Worm (Caenorhabditis elegans) whole organism, late embryonic: ENCODE data around the gene F27D9.12.

ENCODE experiments used
- ahr-1 ChIP-seq: sonication (generic microtip); optimal IDR thresholded peaks from 2 replicates; lab custom pipeline; 2016; ENCODE audit warnings: missing genetic modification characterization, missing compliant biosample characterization
- ama-1 ChIP-seq: fragments of 150-350 bp; optimal IDR thresholded peaks from 2 replicates; lab custom pipeline; 2014
- ceh-24 ChIP-seq: sonication (generic microtip); optimal IDR thresholded peaks from 2 replicates; lab custom pipeline; 2016; ENCODE audit warnings: mild to moderate bottlenecking, missing genetic modification characterization, missing compliant biosample characterization
- ceh-31 ChIP-seq: sonication (generic microtip); optimal IDR thresholded peaks from 2 replicates; lab custom pipeline; 2016; ENCODE audit warnings: missing genetic modification characterization, missing compliant biosample characterization
- ceh-48 ChIP-seq: sonication (generic microtip); optimal IDR thresholded peaks from 2 replicates; lab custom pipeline; 2016; ENCODE audit warnings: missing genetic modification characterization, inconsistent platforms, missing compliant biosample characterization
- elt-2 ChIP-seq: sonication (generic microtip); optimal IDR thresholded peaks from 2 replicates; lab custom pipeline; 2016; ENCODE audit warnings: missing genetic modification reagents, missing genetic modification characterization, missing compliant biosample characterization
- nfya-1 ChIP-seq: sonication (generic microtip); optimal IDR thresholded peaks from 2 replicates; lab custom pipeline; 2017; ENCODE audit warnings: missing genetic modification characterization, mild to moderate bottlenecking, missing compliant biosample characterization, antibody characterized with exemption, moderate library complexity
- nhr-11 ChIP-seq: fragments of 150-350 bp; optimal IDR thresholded peaks from 2 replicates; lab custom pipeline; 2014; ENCODE audit warnings: missing biosample characterization, missing genetic modification characterization
- pha-4 ChIP-seq: fragments of 150-350 bp; optimal IDR thresholded peaks from 2 replicates; lab custom pipeline; 2018; ENCODE audit warnings: missing biosample characterization, missing genetic modification reagents, missing genetic modification characterization
- pqm-1 ChIP-seq: sonication (generic microtip); optimal IDR thresholded peaks from 2 replicates; lab custom pipeline; 2016; ENCODE audit warnings: missing genetic modification characterization, missing compliant biosample characterization
- sox-2 ChIP-seq: fragments of 200-800 bp; sonication (Bioruptor generic); IDR thresholded peaks from 2 replicates; pipeline ENCODE4 v1.3.6; 2022; ENCODE audit warnings: missing genetic modification reagents, missing genetic modification characterization, missing compliant biosample characterization
- sox-4 ChIP-seq: sonication (generic microtip); optimal IDR thresholded peaks from 2 replicates; lab custom pipeline; 2017; ENCODE audit warnings: mild to moderate bottlenecking, missing genetic modification characterization, inconsistent platforms, missing compliant biosample characterization
- tbx-2 ChIP-seq: sonication (generic microtip); optimal IDR thresholded peaks from 2 replicates; lab custom pipeline; 2016; ENCODE audit warnings: missing genetic modification characterization, missing compliant biosample characterization

DNA sequence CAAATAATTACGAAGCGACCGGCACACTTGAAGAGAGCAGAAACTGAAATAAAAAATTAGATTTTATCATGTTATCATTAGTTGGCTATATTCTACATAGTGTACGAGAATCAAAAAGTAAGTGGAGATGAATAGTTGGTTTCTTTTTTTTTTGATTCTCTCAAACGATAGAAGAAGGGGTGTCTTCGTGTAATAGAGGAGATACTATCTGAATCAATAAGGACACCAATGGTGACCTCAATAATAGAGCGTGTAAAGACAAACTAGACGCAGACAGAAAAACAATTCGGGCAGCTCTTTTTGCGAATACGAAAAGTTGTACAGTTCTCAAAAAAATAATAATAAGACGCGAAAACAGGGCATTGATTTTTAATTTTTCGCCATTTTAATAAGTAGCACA lies 5.8 kb upstream of the F27D9.12 start:
- no peak for TF ChIP-seq pha-4 (tag; lab: Kevin White, UChicago)
- no peak for TF ChIP-seq ceh-24
- TF ChIP-seq nfya-1 (tag; lab: Kevin White, UChicago) = no peak
- no peak for TF ChIP-seq sox-2 (GFP tag; lab: Robert Waterston, UW)
- no peak for TF ChIP-seq ama-1 (lab: Kevin White, UChicago)
- TF ChIP-seq ahr-1 (tag; lab: Kevin White, UChicago) = no peak
- no peak for TF ChIP-seq ceh-48 (tag; lab: Kevin White, UChicago)
- TF ChIP-seq tbx-2 = no peak
- TF ChIP-seq elt-2 = no peak
- TF ChIP-seq sox-4 (tag; lab: Kevin White, UChicago) = no peak
- no peak for TF ChIP-seq pqm-1 (tag; lab: Kevin White, UChicago)
- TF ChIP-seq nhr-11 = no peak
- TF ChIP-seq ceh-31 (tag; lab: Kevin White, UChicago) = no peak
